Worm (Caenorhabditis elegans): Measurements from ENCODE around the gene pld-1.
A peak's percentile ranks its signal among the peaks of the same experiment; 100 is the strongest.

pld-1 gene

ce11 chrII:5092362-5093281 is 1.1 kb upstream of the pld-1 start, which contains the start of gene C04G6.2 (continued):
- no peak for TF ChIP-seq ztf-4 (tag; optimal IDR thresholded peaks at IDR 0.05)
- peak; percentile 45 for TF ChIP-seq nhr-47 (tag; optimal IDR thresholded peaks at IDR 0.05)
- TF ChIP-seq snpc-4 (tag; optimal IDR thresholded peaks at IDR 0.05) = peak; percentile 29
- no peak for TF ChIP-seq pag-3 (tag; optimal IDR thresholded peaks at IDR 0.05; ENCODE audit: borderline replicate concordance, insufficient read depth)
- TF ChIP-seq nhr-85 (tag) = peak; percentile 67
- peak; percentile 41 for TF ChIP-seq fkh-8 (tag; optimal IDR thresholded peaks at IDR 0.05)
- TF ChIP-seq ces-1 (GFP tag; optimal IDR thresholded peaks at IDR 0.05) = no peak
- TF ChIP-seq elt-3 (tag; optimal IDR thresholded peaks at IDR 0.05) = peak in 1 of 6 experiments; percentile 46
- no peak; the same call in none of the 2 replicates for TF ChIP-seq nhr-19 (GFP tag; conservative IDR thresholded peaks at IDR 0.05)
- TF ChIP-seq lin-35 (GFP tag; optimal IDR thresholded peaks at IDR 0.05) = peak; percentile 37 to 45
- no peak for TF ChIP-seq sptf-1 (tag; optimal IDR thresholded peaks at IDR 0.05)
- TF ChIP-seq isw-1 (GFP tag; IDR thresholded peaks at IDR 0.05) = no peak; the same call in 1 of the 2 replicates
- no peak for TF ChIP-seq ceh-63 (GFP tag; optimal IDR thresholded peaks at IDR 0.05)
- TF ChIP-seq alr-1 (tag; optimal IDR thresholded peaks at IDR 0.05; ENCODE audit: borderline replicate concordance) = no peak
- no peak for TF ChIP-seq nhr-90 (tag; optimal IDR thresholded peaks at IDR 0.05; ENCODE audit: poor library complexity)
- TF ChIP-seq egl-13 (tag; optimal IDR thresholded peaks at IDR 0.05) = no peak
- TF ChIP-seq unc-30 (tag; optimal IDR thresholded peaks at IDR 0.05) = no peak
- no peak for TF ChIP-seq ceh-88 (GFP tag; IDR thresholded peaks at IDR 0.05)
- no peak for TF ChIP-seq lin-15B (tag; optimal IDR thresholded peaks at IDR 0.05)
- TF ChIP-seq swsn-7 (tag; optimal IDR thresholded peaks at IDR 0.05) = peak; percentile 40
- TF ChIP-seq elt-2 (tag; optimal IDR thresholded peaks at IDR 0.05) = peak; percentile 78
- TF ChIP-seq lin-13 (GFP tag; optimal IDR thresholded peaks at IDR 0.05) = no peak
- peak; percentile 30 for TF ChIP-seq fos-1 (tag; optimal IDR thresholded peaks at IDR 0.05)
- no peak for TF ChIP-seq C16A3.4 (tag; optimal IDR thresholded peaks at IDR 0.05)
- TF ChIP-seq aly-2 (tag; optimal IDR thresholded peaks at IDR 0.05) = no peak
- TF ChIP-seq nhr-28 (tag; optimal IDR thresholded peaks at IDR 0.05) = no peak
- TF ChIP-seq aha-1 (tag; optimal IDR thresholded peaks at IDR 0.05) = no peak
- no peak for TF ChIP-seq unc-62 (GFP tag; optimal IDR thresholded peaks at IDR 0.05)
- TF ChIP-seq unc-130 (tag; optimal IDR thresholded peaks at IDR 0.05) = peak; percentile 29
- no peak for TF ChIP-seq zag-1 (tag; optimal IDR thresholded peaks at IDR 0.05)
- TF ChIP-seq dsc-1 (tag; optimal IDR thresholded peaks at IDR 0.05) = peak; percentile 18
- TF ChIP-seq C34B4.2 (tag; optimal IDR thresholded peaks at IDR 0.05) = no peak
- TF ChIP-seq tlp-1 (tag; optimal IDR thresholded peaks at IDR 0.05) = no peak
- TF ChIP-seq egl-27 (tag; optimal IDR thresholded peaks at IDR 0.05) = no peak
- peak; percentile 11 for TF ChIP-seq xbp-1 (tag; optimal IDR thresholded peaks at IDR 0.05)
- peak; percentile 94 for TF ChIP-seq lin-14 (GFP tag; optimal IDR thresholded peaks at IDR 0.05)
- no peak for TF ChIP-seq C04F5.9 (tag; optimal IDR thresholded peaks at IDR 0.05)
- no peak for TF ChIP-seq hpl-2 (GFP tag; optimal IDR thresholded peaks at IDR 0.05)
- no peak for TF ChIP-seq irx-1 (tag; optimal IDR thresholded peaks at IDR 0.05)
- peak; percentile 52 to 65 for TF ChIP-seq efl-1 (optimal IDR thresholded peaks at IDR 0.05)
- peak; percentile 31 to 94 for TF ChIP-seq efl-1 (GFP tag; optimal IDR thresholded peaks at IDR 0.05 in 1 of 2)
- TF ChIP-seq nhr-71 (tag; optimal IDR thresholded peaks at IDR 0.05) = peak; percentile 72
- TF ChIP-seq vab-15 (tag; optimal IDR thresholded peaks at IDR 0.05) = no peak
- TF ChIP-seq unc-86 (tag; optimal IDR thresholded peaks at IDR 0.05) = peak; percentile 16
- peak; percentile 53 for TF ChIP-seq mep-1 (tag; optimal IDR thresholded peaks at IDR 0.05)
- TF ChIP-seq ama-1 (optimal IDR thresholded peaks at IDR 0.05) = no peak
